Worm (Caenorhabditis elegans): ENCODE measurements around the gene F16G10.5.

F16G10.5 gene

DNA sequence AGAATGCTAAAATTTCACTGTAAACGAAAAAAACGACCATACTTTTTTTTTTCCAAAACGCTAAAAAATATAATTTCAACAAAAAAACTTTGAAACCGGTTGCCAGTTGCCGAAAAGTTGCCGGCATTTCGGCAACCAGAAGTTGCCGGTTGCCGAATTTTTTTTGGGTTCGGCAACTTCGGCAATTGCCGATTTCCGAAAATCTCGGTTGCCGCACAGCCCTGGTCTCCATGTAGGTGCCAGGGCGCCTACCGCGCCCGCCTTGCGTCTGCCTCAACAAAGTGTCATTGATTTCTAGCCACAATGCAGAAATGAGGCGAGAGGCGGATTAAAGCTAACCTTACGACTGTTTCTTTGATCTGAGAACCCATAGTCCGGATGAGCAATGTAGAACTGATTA lies 44.0 kb downstream of the F16G10.5 start:
- TF ChIP-seq C38D4.7 (GFP tag; optimal IDR thresholded peaks at IDR 0.05) (no peak), unc-3 (GFP tag; conservative IDR thresholded peaks at IDR 0.05) (no peak), unc-3 (tag; optimal IDR thresholded peaks at IDR 0.05) (no peak), Y22D7AL.16 (tag; optimal IDR thresholded peaks at IDR 0.05) (no peak), npax-4 (tag; optimal IDR thresholded peaks at IDR 0.05) (no peak), che-1 (tag; optimal IDR thresholded peaks at IDR 0.05) (no peak), F13H6.1 (tag; optimal IDR thresholded peaks at IDR 0.05) (no peak), T23F11.4 (GFP tag; optimal IDR thresholded peaks at IDR 0.05) (no peak), gmeb-2 (tag; optimal IDR thresholded peaks at IDR 0.05) (no peak), hlh-15 (tag; optimal IDR thresholded peaks at IDR 0.05) (no peak)

DNA sequence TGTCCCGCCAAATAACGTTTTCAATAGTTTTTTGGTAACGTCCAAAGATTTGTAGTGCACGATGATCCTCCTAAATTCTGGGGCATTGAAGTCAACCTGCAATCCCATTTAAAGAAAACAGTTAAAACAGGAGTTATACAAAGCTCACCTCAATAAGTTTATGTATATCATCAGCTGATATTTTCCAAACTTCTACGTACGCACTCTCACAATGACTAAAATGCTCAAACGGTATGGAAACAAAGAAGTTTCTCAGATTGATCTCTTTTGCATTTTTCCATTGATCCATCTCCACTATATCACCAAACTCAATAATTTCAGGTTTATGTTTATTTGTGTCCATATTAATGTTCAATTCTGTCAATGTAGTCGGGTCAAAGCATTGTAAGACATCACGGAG lies 44.4 kb downstream of the F16G10.5 start:
- TF ChIP-seq fax-1 (tag; optimal IDR thresholded peaks at IDR 0.05) (no peak), rnt-1 (tag; optimal IDR thresholded peaks at IDR 0.05) (no peak), nfya-1 (tag; optimal IDR thresholded peaks at IDR 0.05) (no peak), ama-1 (optimal IDR thresholded peaks at IDR 0.05) (no peak), elt-2 (tag; optimal IDR thresholded peaks at IDR 0.05) (no peak), ceh-24 (tag; optimal IDR thresholded peaks at IDR 0.05) (no peak), odd-2 (tag; optimal IDR thresholded peaks at IDR 0.05) (no peak), ceh-48 (tag; optimal IDR thresholded peaks at IDR 0.05) (no peak), pha-4 (tag; optimal IDR thresholded peaks at IDR 0.05) (no peak), nhr-11 (tag; optimal IDR thresholded peaks at IDR 0.05) (no peak), sox-4 (tag; optimal IDR thresholded peaks at IDR 0.05) (no peak), sdc-2 (tag; optimal IDR thresholded peaks at IDR 0.05) (no peak), ets-4 (tag; optimal IDR thresholded peaks at IDR 0.05) (no peak), ceh-9 (tag; optimal IDR thresholded peaks at IDR 0.05) (no peak), dve-1 (tag; optimal IDR thresholded peaks at IDR 0.05) (no peak), Y22D7AL.16 (tag; optimal IDR thresholded peaks at IDR 0.05) (no peak), unc-3 (GFP tag; conservative IDR thresholded peaks at IDR 0.05) (no peak), unc-3 (tag; optimal IDR thresholded peaks at IDR 0.05) (no peak), pax-1 (tag; optimal IDR thresholded peaks at IDR 0.05) (no peak)

DNA sequence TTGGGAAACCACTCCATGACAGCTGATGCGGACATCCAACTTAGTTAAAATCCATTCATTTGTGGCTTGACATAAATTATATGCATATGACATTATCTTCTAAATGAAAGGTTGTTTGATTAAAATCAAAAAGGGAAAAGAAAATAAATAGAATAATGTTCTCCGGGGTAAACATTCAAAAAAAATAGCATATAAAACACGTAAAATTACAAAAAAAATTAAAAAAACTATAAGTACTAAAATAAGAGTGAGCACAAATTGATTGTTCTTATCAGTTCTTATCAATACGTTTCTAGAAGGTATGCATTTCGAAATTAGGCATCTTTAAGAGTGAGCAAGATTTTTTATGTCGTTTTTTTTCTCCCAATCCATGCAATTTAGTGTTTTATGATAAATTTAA lies 45.5 kb downstream of the F16G10.5 start, which contains the start of gene fbxa-182:
Gene fbxa-182, minus strand, starts transcription at position 101 of the 400 bp plus-strand sequence.
- TF ChIP-seq che-1 (tag; optimal IDR thresholded peaks at IDR 0.05) (no peak), unc-55 (GFP tag; optimal IDR thresholded peaks at IDR 0.05) (no peak), pha-2 (tag; optimal IDR thresholded peaks at IDR 0.05) (no peak), sox-4 (tag; optimal IDR thresholded peaks at IDR 0.05) (no peak), T23F11.4 (GFP tag; optimal IDR thresholded peaks at IDR 0.05) (no peak), ceh-45 (GFP tag; IDR thresholded peaks at IDR 0.05) (no peak), sox-2 (GFP tag; IDR thresholded peaks at IDR 0.05) (no peak)

DNA sequence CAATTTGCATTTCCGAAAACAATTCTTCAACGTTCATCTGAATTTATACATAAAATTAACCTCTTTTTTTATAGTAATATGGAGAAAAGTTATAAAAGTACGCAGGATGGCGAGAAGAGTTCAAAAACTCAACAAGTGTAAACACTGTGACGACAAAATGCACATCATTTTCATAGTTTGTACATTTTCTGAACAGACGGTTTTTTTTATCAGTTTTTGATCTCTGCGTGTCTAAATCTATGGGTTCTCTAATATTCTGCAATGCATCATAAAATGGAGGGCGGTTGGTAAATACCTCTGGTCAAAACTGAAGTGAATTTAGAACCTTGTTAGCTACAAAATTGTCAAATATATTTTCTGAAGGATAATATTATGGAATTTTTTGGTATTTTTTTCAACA lies 48.3 kb downstream of the F16G10.5 start, which contains the start of gene fbxa-4:
Gene fbxa-4, minus strand, starts transcription at position 93 of the 400 bp plus-strand sequence.
- TF ChIP-seq pax-1 (tag; optimal IDR thresholded peaks at IDR 0.05) (no peak), pat-9 (tag; optimal IDR thresholded peaks at IDR 0.05) (no peak), ceh-34 (tag; optimal IDR thresholded peaks at IDR 0.05) (no peak), fkh-10 (GFP tag; optimal IDR thresholded peaks at IDR 0.05) (no peak), madf-2 (tag; optimal IDR thresholded peaks at IDR 0.05) (no peak), ztf-16 (tag; optimal IDR thresholded peaks at IDR 0.05) (no peak), C08G9.2 (tag; optimal IDR thresholded peaks at IDR 0.05) (no peak), rnt-1 (tag; optimal IDR thresholded peaks at IDR 0.05) (no peak), ceh-2 (tag; optimal IDR thresholded peaks at IDR 0.05) (no peak), hlh-6 (tag; optimal IDR thresholded peaks at IDR 0.05) (no peak), T23F11.4 (GFP tag; optimal IDR thresholded peaks at IDR 0.05) (no peak), elt-2 (tag; optimal IDR thresholded peaks at IDR 0.05) (no peak), zip-5 (tag; optimal IDR thresholded peaks at IDR 0.05) (no peak), dmd-4 (tag; optimal IDR thresholded peaks at IDR 0.05; ENCODE audit: borderline replicate concordance) (no peak), che-1 (tag; optimal IDR thresholded peaks at IDR 0.05) (no peak), ttx-3 (tag; optimal IDR thresholded peaks at IDR 0.05) (no peak), syd-9 (tag; optimal IDR thresholded peaks at IDR 0.05) (no peak), tbx-2 (tag; optimal IDR thresholded peaks at IDR 0.05) (no peak)
